7 worm cellular contexts compared by ENCODE assay signal in genomic region chrX:4222200-4222599, ce11.
TF ChIP-seq lines count a peak whose summit lies in the region.

No protein-coding gene starts in this region.

TF ChIP-seq in whole organism, L1 larva, 84 proteins besides CTCF, POLR2A, EP300 and RAD21 (continues in another document):
- TF ChIP-seq unc-130 (tag; optimal IDR thresholded peaks at IDR 0.05; lab: Kevin White, UChicago) = no peak
- peak; percentile 49 for TF ChIP-seq mep-1 (tag; optimal IDR thresholded peaks at IDR 0.05; lab: Kevin White, UChicago)
- peak; percentile 19 for TF ChIP-seq dsc-1 (tag; optimal IDR thresholded peaks at IDR 0.05; lab: Kevin White, UChicago)
- peak; percentile 22 for TF ChIP-seq zag-1 (tag; optimal IDR thresholded peaks at IDR 0.05; lab: Kevin White, UChicago)
- TF ChIP-seq fos-1 (tag; optimal IDR thresholded peaks at IDR 0.05; lab: Kevin White, UChicago) = peak; percentile 70
- TF ChIP-seq ama-1 (optimal IDR thresholded peaks at IDR 0.05; lab: Kevin White, UChicago) = no peak
- TF ChIP-seq efl-3 (GFP tag; optimal IDR thresholded peaks at IDR 0.05; lab: Kevin White, UChicago) = no peak
- TF ChIP-seq fkh-8 (tag; optimal IDR thresholded peaks at IDR 0.05; lab: Kevin White, UChicago) = peak; percentile 17
- TF ChIP-seq ceh-90 (tag; optimal IDR thresholded peaks at IDR 0.05; lab: Kevin White, UChicago) = no peak
- no peak for TF ChIP-seq nhr-71 (tag; optimal IDR thresholded peaks at IDR 0.05; lab: Kevin White, UChicago)
- no peak for TF ChIP-seq lin-39 (tag; optimal IDR thresholded peaks at IDR 0.05; lab: Kevin White, UChicago)
- TF ChIP-seq ceh-82 (tag; optimal IDR thresholded peaks at IDR 0.05; lab: Kevin White, UChicago) = peak in 2 of 3 experiments; percentile 20 to 25
- TF ChIP-seq rnt-1 (tag; optimal IDR thresholded peaks at IDR 0.05; lab: Kevin White, UChicago) = peak; percentile 28

TF ChIP-seq in whole organism, L2 larva, 48 proteins besides CTCF, POLR2A, EP300 and RAD21:
- TF ChIP-seq fos-1 (tag; optimal IDR thresholded peaks at IDR 0.05; lab: Kevin White, UChicago) = peak; percentile 74
- peak; percentile 14 for TF ChIP-seq C34F6.9 (tag; optimal IDR thresholded peaks at IDR 0.05; lab: Kevin White, UChicago)
- no peak for TF ChIP-seq lin-13 (GFP tag; optimal IDR thresholded peaks at IDR 0.05; lab: Kevin White, UChicago)
- no peak for TF ChIP-seq blmp-1 (tag; optimal IDR thresholded peaks at IDR 0.05; lab: Kevin White, UChicago; ENCODE audit: insufficient read depth)
- TF ChIP-seq sma-3 (GFP tag; optimal IDR thresholded peaks at IDR 0.05; lab: Kevin White, UChicago) = no peak
- no peak for TF ChIP-seq nhr-25 (tag; optimal IDR thresholded peaks at IDR 0.05; lab: Kevin White, UChicago)
- peak in 1 of 2 experiments; percentile 68 for TF ChIP-seq lsy-2 (tag; optimal IDR thresholded peaks at IDR 0.05; lab: Kevin White, UChicago)
- TF ChIP-seq unc-39 (tag; optimal IDR thresholded peaks at IDR 0.05; lab: Kevin White, UChicago) = no peak

TF ChIP-seq in whole organism, L3 larva, 47 proteins besides CTCF, POLR2A, EP300 and RAD21:
- no peak for TF ChIP-seq nhr-12 (tag; optimal IDR thresholded peaks at IDR 0.05; lab: Kevin White, UChicago)
- no peak for TF ChIP-seq egl-27 (tag; optimal IDR thresholded peaks at IDR 0.05; lab: Kevin White, UChicago)
- no peak for TF ChIP-seq snpc-4 (tag; optimal IDR thresholded peaks at IDR 0.05; lab: Kevin White, UChicago)
- peak; percentile 94 for TF ChIP-seq nfya-1 (tag; optimal IDR thresholded peaks at IDR 0.05; lab: Kevin White, UChicago; ENCODE audit: insufficient read depth)
- TF ChIP-seq lin-15B (tag; optimal IDR thresholded peaks at IDR 0.05; lab: Kevin White, UChicago) = peak; percentile 23

TF ChIP-seq in whole organism, L4 larva, 104 proteins besides CTCF, POLR2A, EP300 and RAD21:
- TF ChIP-seq mxl-3 (GFP tag; optimal IDR thresholded peaks at IDR 0.05; lab: Kevin White, UChicago) = no peak
- TF ChIP-seq nhr-11 (tag; optimal IDR thresholded peaks at IDR 0.05; lab: Kevin White, UChicago) = peak; percentile 44
- peak; percentile 15 for TF ChIP-seq mep-1 (tag; optimal IDR thresholded peaks at IDR 0.05; lab: Kevin White, UChicago)
- peak in 1 of 2 experiments; percentile 62 for TF ChIP-seq lsy-2 (tag; optimal IDR thresholded peaks at IDR 0.05; lab: Kevin White, UChicago)
TF ChIP-seq in whole organism, L4 larva: peak in this region for 3.

TF ChIP-seq in whole organism, late embryonic, 69 proteins besides CTCF, POLR2A, EP300 and RAD21:
- TF ChIP-seq hlh-13 (GFP tag; optimal IDR thresholded peaks at IDR 0.05; lab: Kevin White, UChicago) = peak; percentile 42
- TF ChIP-seq zip-5 (tag; optimal IDR thresholded peaks at IDR 0.05; lab: Kevin White, UChicago) = no peak
- TF ChIP-seq nfya-1 (tag; optimal IDR thresholded peaks at IDR 0.05; lab: Kevin White, UChicago) = peak; percentile 64
- peak; percentile 3 for TF ChIP-seq elt-2 (tag; optimal IDR thresholded peaks at IDR 0.05; lab: Kevin White, UChicago)
- TF ChIP-seq pqm-1 (tag; optimal IDR thresholded peaks at IDR 0.05; lab: Kevin White, UChicago) = no peak

TF ChIP-seq in whole organism, midembryonic, 9 proteins besides CTCF, POLR2A, EP300 and RAD21:
- 0 out of 2 replicates have a peak, but pooled peaks have one; percentile 26 for TF ChIP-seq ztf-23 (GFP tag; IDR thresholded peaks at IDR 0.05; lab: Robert Waterston, UW)
- TF ChIP-seq T22C8.4 (GFP tag; IDR thresholded peaks at IDR 0.05; lab: Robert Waterston, UW) = no peak
- no peak for TF ChIP-seq med-1 (GFP tag; optimal IDR thresholded peaks at IDR 0.05; lab: Kevin White, UChicago; ENCODE audit: insufficient read depth)
- 0 out of 2 replicates have a peak, but pooled peaks have one; percentile 17 for TF ChIP-seq flt-1 (GFP tag; IDR thresholded peaks at IDR 0.05; lab: Robert Waterston, UW)

TF ChIP-seq in whole organism, mixed stage, embryonic, 35 proteins besides CTCF, POLR2A, EP300 and RAD21:
- TF ChIP-seq unc-62 (GFP tag; optimal IDR thresholded peaks at IDR 0.05; lab: Kevin White, UChicago) (no peak), lsy-2 (tag; optimal IDR thresholded peaks at IDR 0.05; lab: Kevin White, UChicago) (peak; percentile 72), ceh-39 (tag; optimal IDR thresholded peaks at IDR 0.05; lab: Kevin White, UChicago) (no peak), bed-3 (GFP tag; optimal IDR thresholded peaks at IDR 0.05; lab: Kevin White, UChicago) (no peak), nhr-2 (tag; optimal IDR thresholded peaks at IDR 0.05; lab: Kevin White, UChicago) (no peak), nhr-237 (tag; optimal IDR thresholded peaks at IDR 0.05; lab: Kevin White, UChicago) (no peak), unc-120 (tag; optimal IDR thresholded peaks at IDR 0.05; lab: Kevin White, UChicago; ENCODE audit: poor library complexity, severe bottlenecking) (peak; percentile 20), lin-32 (GFP tag; optimal IDR thresholded peaks at IDR 0.05; lab: Kevin White, UChicago) (no peak), elt-3 (tag; optimal IDR thresholded peaks at IDR 0.05; lab: Kevin White, UChicago) (no peak)

Comparison
In these comparisons a context has a peak if more than half of its experiments do, and no peak if none do; other contexts are left out.
1. Of the 29 proteins assayed by ChIP-seq in both whole organism, L4 larva and whole organism, L1 larva: peak only in whole organism, L4 larva: nhr-11; only in whole organism, L1 larva: ceh-82, fos-1 and zag-1; in both: mep-1; in neither: 23; mixed calls (peak in some experiments, not most) for 1.